Worm (Caenorhabditis elegans) whole organism, L4/young adult: Measurements from ENCODE around the gene pigb-1.

Experiments
- W03F9.2 ChIP-seq: fragments of 150-350 bp; optimal IDR thresholded peaks from 2 replicates; lab custom pipeline; 2014; ENCODE audit warnings: missing biosample characterization, missing genetic modification characterization
- dao-5 ChIP-seq: sonication (generic microtip); optimal IDR thresholded peaks from 2 replicates; lab custom pipeline; 2016; ENCODE audit warnings: missing genotype, missing genetic modification characterization, moderate library complexity, missing compliant biosample characterization
- him-1 ChIP-seq: sonication (generic microtip); optimal IDR thresholded peaks from 2 replicates; lab custom pipeline; 2016; ENCODE audit warnings: missing genotype, missing genetic modification reagents, missing genetic modification characterization, missing compliant biosample characterization

The pigb-1 gene

ce11 chrII:5018578-5018977, 25.7 kb upstream of the pigb-1 start:
- TF ChIP-seq dao-5 (tag; lab: Kevin White, UChicago), result no peak
- TF ChIP-seq W03F9.2 (tag; lab: Kevin White, UChicago), result no peak
- no peak for TF ChIP-seq him-1 (tag; lab: Kevin White, UChicago)

- TF ChIP-seq W03F9.2 (tag; lab: Kevin White, UChicago), result peak; percentile 45
- no peak for TF ChIP-seq dao-5 (tag; lab: Kevin White, UChicago)
- peak; percentile 12 for TF ChIP-seq him-1 (tag; lab: Kevin White, UChicago)
Observed at ce11 chrII:5016977-5017585, 24.2 kb upstream of the pigb-1 start.

- TF ChIP-seq W03F9.2 (tag; lab: Kevin White, UChicago), result no peak
- TF ChIP-seq him-1 (tag; lab: Kevin White, UChicago), result no peak
- TF ChIP-seq dao-5 (tag; lab: Kevin White, UChicago), result no peak
Observed at ce11 chrII:5016144-5016543, 23.3 kb upstream of the pigb-1 start.

DNA sequence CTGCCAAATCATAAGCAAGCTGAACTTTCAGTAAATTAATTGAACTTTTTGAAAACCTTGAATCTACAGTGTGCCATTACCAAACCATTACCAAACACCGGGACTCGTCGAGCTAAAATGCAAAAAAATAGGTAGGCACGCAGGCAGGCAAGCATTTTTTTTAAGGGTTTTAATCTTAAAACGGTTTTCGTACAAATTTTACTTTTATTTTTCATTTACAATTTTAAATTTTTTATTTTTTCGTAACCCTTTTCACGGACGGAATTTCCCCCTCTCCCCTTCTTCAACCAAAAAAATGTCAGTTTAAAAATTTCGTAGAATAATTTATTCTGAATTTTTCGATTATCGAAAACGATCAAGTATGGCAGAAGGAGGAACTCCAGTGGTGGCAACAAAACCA, 21.5 kb upstream of the pigb-1 start, which contains the start of gene F59A6.2:
TSS of gene F59A6.2 (plus strand) at position 301 of the 400 bp plus-strand sequence.
- TF ChIP-seq dao-5 (tag; lab: Kevin White, UChicago) (no peak), him-1 (tag; lab: Kevin White, UChicago) (no peak), W03F9.2 (tag; lab: Kevin White, UChicago) (no peak)

DNA sequence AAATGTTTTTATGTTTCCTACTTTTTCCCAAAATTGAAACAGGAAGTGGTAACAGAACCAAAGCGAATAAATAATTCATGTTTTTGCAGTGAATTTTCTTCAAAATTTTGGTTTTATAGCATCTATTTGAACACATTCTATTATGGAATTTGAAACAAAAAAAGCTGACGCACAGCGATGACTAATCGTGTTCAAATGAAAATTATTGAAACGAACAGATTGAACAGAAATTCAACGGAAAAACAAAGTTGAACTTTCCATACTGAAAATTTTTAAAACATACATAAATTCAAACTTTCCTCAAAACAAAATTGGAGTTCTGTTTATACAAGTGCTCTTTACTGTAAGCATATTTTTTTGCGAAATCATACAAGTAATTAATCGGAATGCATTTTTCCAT, 19.1 kb upstream of the pigb-1 start, which contains the start of gene F59A6.12:
TSS of gene F59A6.12 (minus strand) at position 101 of the 400 bp plus-strand sequence.
- TF ChIP-seq dao-5 (tag; lab: Kevin White, UChicago) (no peak), W03F9.2 (tag; lab: Kevin White, UChicago) (no peak), him-1 (tag; lab: Kevin White, UChicago) (no peak)

- TF ChIP-seq dao-5 (tag; lab: Kevin White, UChicago) (no peak), him-1 (tag; lab: Kevin White, UChicago) (no peak), W03F9.2 (tag; lab: Kevin White, UChicago) (no peak)
Observed at ce11 chrII:5008033-5008432, 15.2 kb upstream of the pigb-1 start, which contains the start of gene F59A6.3. TSS of gene F59A6.3 (plus strand) at chrII:5008333.

DNA sequence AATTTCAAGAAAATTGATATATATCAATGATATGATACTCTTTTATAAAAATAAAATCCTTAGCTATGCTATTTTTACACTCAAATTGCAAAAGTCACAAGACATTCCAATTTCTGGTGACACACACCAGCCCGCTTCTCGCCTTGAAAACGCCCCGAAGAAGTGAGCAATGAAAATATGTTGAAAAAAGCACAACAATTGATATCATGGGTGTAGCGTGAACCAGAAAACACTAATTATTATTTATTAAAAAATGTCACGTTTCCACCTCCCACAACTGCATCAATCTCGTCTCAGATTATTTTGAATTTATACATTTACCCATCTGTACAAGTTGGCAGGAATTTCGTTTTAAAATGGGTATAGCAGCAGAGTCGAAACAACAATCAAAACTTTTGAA, 11.9 kb upstream of the pigb-1 start, which contains the start of gene F59A6.4:
TSS of gene F59A6.4 (plus strand) at position 301 of the 400 bp plus-strand sequence.
- TF ChIP-seq W03F9.2 (tag; lab: Kevin White, UChicago) (no peak), dao-5 (tag; lab: Kevin White, UChicago) (no peak), him-1 (tag; lab: Kevin White, UChicago) (no peak)

DNA sequence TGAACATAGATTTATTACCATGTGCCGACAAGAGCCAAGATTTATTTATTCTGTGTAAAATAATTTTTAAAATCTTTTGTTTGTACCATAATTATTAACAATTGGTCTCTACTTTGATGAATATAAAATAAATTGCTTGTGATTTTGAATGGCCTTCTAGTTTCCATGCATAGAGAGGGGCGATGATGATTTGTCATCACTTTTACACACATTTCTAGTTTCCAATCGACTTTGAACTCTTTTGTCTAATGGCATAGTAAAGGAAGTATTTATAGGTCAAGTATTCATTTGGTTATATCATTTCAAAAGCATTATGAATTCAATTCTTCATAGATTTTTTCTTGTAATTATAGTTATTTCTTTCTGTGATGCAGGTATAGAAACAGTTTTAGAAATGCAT, 10.8 kb upstream of the pigb-1 start, which contains the start of gene F59A6.10:
TSS of gene F59A6.10 (plus strand) at position 301 of the 400 bp plus-strand sequence.
- no peak for TF ChIP-seq W03F9.2 (tag; lab: Kevin White, UChicago)
- TF ChIP-seq him-1 (tag; lab: Kevin White, UChicago), result no peak
- TF ChIP-seq dao-5 (tag; lab: Kevin White, UChicago), result no peak

- TF ChIP-seq him-1 (tag; lab: Kevin White, UChicago) (no peak), dao-5 (tag; lab: Kevin White, UChicago) (no peak), W03F9.2 (tag; lab: Kevin White, UChicago) (no peak)
Observed at ce11 chrII:5001866-5002265, 9.0 kb upstream of the pigb-1 start.

DNA sequence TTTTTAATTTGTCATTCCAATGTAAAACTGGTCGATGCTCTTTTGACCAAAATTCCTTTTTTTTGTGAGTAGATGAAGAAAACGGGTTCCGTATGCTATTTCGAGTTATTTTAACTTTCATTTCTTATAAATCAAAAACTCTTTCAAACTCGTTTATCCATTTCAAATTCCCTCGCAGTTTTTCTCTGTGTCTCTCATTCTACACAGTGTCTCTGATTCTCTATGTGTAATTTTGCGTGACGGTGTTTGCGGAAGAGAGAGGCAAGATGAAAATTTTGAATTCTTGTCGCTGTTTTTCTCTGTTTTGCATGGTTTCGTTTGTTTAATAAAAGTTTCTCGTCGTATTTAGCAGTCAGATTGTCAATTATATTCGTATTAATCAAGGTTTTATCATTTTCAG, 6.2 kb upstream of the pigb-1 start, which contains the start of gene citk-2:
TSS of gene citk-2 (plus strand) at position 399 of the 400 bp plus-strand sequence.
- TF ChIP-seq him-1 (tag; lab: Kevin White, UChicago) (no peak), dao-5 (tag; lab: Kevin White, UChicago) (no peak), W03F9.2 (tag; lab: Kevin White, UChicago) (no peak)

ce11 chrII:4998657-4999056, 5.8 kb upstream of the pigb-1 start, which contains the start of gene F59A6.11:
TSS of gene F59A6.11 (minus strand) at chrII:4998757.
- no peak for TF ChIP-seq W03F9.2 (tag; lab: Kevin White, UChicago)
- no peak for TF ChIP-seq him-1 (tag; lab: Kevin White, UChicago)
- TF ChIP-seq dao-5 (tag; lab: Kevin White, UChicago), result no peak

DNA sequence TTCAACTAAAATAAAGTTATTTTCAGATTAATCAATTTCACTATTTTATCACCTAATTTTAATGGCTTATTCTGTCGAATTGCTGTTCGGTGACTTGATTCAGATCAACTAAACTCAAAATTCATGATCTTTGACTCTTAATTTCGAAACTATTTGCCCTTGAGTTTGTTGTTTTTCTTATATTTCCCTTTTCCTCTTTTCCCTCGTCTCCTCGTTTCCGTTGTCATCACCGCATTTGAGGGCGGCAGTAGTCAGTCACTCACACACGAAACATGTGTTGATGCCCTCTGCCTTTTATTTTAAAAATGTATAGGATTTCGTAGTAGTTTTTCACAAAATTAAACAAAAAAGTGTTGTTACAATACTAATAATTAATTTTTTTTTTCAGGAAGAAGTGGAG, 2.1 kb upstream of the pigb-1 start, which contains the start of gene rnh-1.0:
TSS of gene rnh-1.0 (plus strand) at position 389 of the 400 bp plus-strand sequence.
- TF ChIP-seq dao-5 (tag; lab: Kevin White, UChicago) (no peak), him-1 (tag; lab: Kevin White, UChicago) (no peak), W03F9.2 (tag; lab: Kevin White, UChicago) (no peak)

DNA sequence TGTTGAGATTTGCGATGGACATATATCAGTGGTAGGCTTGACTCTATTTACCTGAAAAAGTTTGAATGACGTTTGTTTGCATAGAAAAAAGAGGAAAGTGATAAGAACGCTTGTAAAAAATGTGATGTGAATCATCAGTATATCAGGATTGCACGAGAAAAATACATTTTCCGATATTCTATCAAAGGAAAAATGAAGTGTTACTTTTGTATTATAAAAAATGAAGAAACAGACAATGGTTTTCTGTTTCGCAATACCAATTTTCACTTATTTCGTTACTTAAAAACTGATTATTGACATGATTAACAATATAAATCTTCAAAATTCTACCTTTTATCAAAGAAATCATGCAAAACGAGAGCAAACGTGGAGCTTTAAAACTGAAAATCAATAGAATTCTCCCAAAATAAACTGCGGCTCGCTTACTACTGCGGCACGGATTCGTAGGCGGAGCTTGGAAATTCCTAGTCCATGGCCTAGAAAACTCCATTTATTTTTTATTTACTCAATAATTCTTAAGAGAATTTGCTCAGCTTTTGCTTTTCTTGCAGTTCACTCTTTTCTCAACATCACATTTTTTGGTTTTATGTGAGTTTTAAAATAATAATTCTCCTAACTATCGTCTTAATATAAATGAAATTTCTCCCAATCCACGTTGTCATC, 784 bp upstream of the pigb-1 start, which contains the start of the genes eif-1 and vps-24:
TSS of gene eif-1 (minus strand) at position 51 of the 663 bp plus-strand sequence.
TSS of gene vps-24 (plus strand) at position 469 of the 663 bp plus-strand sequence.
- TF ChIP-seq him-1 (tag; lab: Kevin White, UChicago) (no peak), W03F9.2 (tag; lab: Kevin White, UChicago) (peak; percentile 33), dao-5 (tag; lab: Kevin White, UChicago) (no peak)
